Fruit fly (Drosophila melanogaster): ENCODE data around the gene CG15172.

The CG15172 gene

dm6 chr2L:19051534-19052100, 29.4 kb downstream of the CG15172 start, which contains the start of gene Rpn3 (continued):
- TF ChIP-seq Stat92E (GFP tag; optimal IDR thresholded peaks at IDR 0.05) (no peak), CG10543 (GFP tag; optimal IDR thresholded peaks at IDR 0.05) (peak; percentile 16), cg (GFP tag; optimal IDR thresholded peaks at IDR 0.05) (no peak), Ada2b (GFP tag; IDR thresholded peaks at IDR 0.05) (peak; percentile 89), trem (tag; optimal IDR thresholded peaks at IDR 0.05) (peak; percentile 83), CG9727 (GFP tag; optimal IDR thresholded peaks at IDR 0.05) (peak; percentile 82), Sry-δ (GFP tag; optimal IDR thresholded peaks at IDR 0.05) (peak; percentile 65), NK7.1 (GFP tag; optimal IDR thresholded peaks at IDR 0.05) (peak; percentile 63), Hsf (GFP tag; optimal IDR thresholded peaks at IDR 0.05) (peak; percentile 92), CG11696 (GFP tag; IDR thresholded peaks at IDR 0.05) (peak; percentile 74), CG10147 (GFP tag; optimal IDR thresholded peaks at IDR 0.05) (peak; percentile 46), Ptx1 (GFP tag; IDR thresholded peaks at IDR 0.05) (peak; percentile 91), Abd-B (GFP tag; optimal IDR thresholded peaks at IDR 0.05) (peak; percentile 77), insv (GFP tag; optimal IDR thresholded peaks at IDR 0.05) (no peak), CHES-1-like (GFP tag; optimal IDR thresholded peaks at IDR 0.05) (peak; percentile 88), CG10274 (GFP tag; optimal IDR thresholded peaks at IDR 0.05) (peak; percentile 7), caup (GFP tag; optimal IDR thresholded peaks at IDR 0.05; ENCODE audit: severe bottlenecking) (peak; percentile 73), CG18011 (GFP tag; optimal IDR thresholded peaks at IDR 0.05) (peak; percentile 69), CG15011 (GFP tag; optimal IDR thresholded peaks at IDR 0.05) (no peak), gem (tag; optimal IDR thresholded peaks at IDR 0.05) (peak; percentile 94), CG9797 (GFP tag; optimal IDR thresholded peaks at IDR 0.05) (no peak), CG6791 (GFP tag; IDR thresholded peaks at IDR 0.05; ENCODE audit: partially characterized antibody) (peak; percentile 71), org-1 (GFP tag; optimal IDR thresholded peaks at IDR 0.05) (peak; percentile 32), onecut (GFP tag; IDR thresholded peaks at IDR 0.05) (peak; percentile 60), Pdp1 (GFP tag; optimal IDR thresholded peaks at IDR 0.05) (peak; percentile 76 to 88), Hmr (GFP tag; optimal IDR thresholded peaks at IDR 0.05) (peak; percentile 86), lov (optimal IDR thresholded peaks at IDR 0.05) (no peak), lov (GFP tag; IDR thresholded peaks at IDR 0.05) (peak; percentile 75; the same call in 1 of the 3 replicates), CG15269 (tag; optimal IDR thresholded peaks at IDR 0.05) (peak; percentile 78), CG8924 (tag; optimal IDR thresholded peaks at IDR 0.05) (peak; percentile 82), row (GFP tag; IDR thresholded peaks at IDR 0.05) (peak; percentile 93), Optix (GFP tag; IDR thresholded peaks at IDR 0.05) (no peak), CG10979 (tag; optimal IDR thresholded peaks at IDR 0.05) (peak; percentile 84), CG13296 (GFP tag; optimal IDR thresholded peaks at IDR 0.05) (peak; percentile 53), sim (GFP tag; IDR thresholded peaks at IDR 0.05) (0 out of 2 replicates have a peak, but pooled peaks have one; percentile 63), Dref (GFP tag; IDR thresholded peaks at IDR 0.05) (peak; percentile 63), CG14965 (GFP tag; optimal IDR thresholded peaks at IDR 0.05; ENCODE audit: borderline replicate concordance) (no peak), CG1832 (GFP tag; optimal IDR thresholded peaks at IDR 0.05) (no peak), CG11085 (GFP tag; IDR thresholded peaks at IDR 0.05) (peak; percentile 69; the same call in 1 of the 2 replicates), klu (GFP tag; IDR thresholded peaks at IDR 0.05) (peak; percentile 68; the same call in 1 of the 2 replicates), run (tag; optimal IDR thresholded peaks at IDR 0.05) (peak; percentile 20), PHDP (tag; optimal IDR thresholded peaks at IDR 0.05) (peak; percentile 83), CG31365 (tag; optimal IDR thresholded peaks at IDR 0.05) (no peak), hbn (GFP tag; IDR thresholded peaks at IDR 0.05; ENCODE audit: partially characterized antibody) (peak; percentile 64), CG16815 (GFP tag; optimal IDR thresholded peaks at IDR 0.05) (peak; percentile 68), sc (optimal IDR thresholded peaks at IDR 0.05) (no peak), sc (GFP tag; optimal IDR thresholded peaks at IDR 0.05) (peak; percentile 73), CG9215 (GFP tag; IDR thresholded peaks at IDR 0.05) (peak; percentile 62), crc (GFP tag; optimal IDR thresholded peaks at IDR 0.05) (peak; percentile 47)
